Fruit fly (Drosophila melanogaster) whole organism, embryonic: ENCODE measurements around the gene CG14282.

Source experiments
- Aef1 ChIP-seq: fragments of 200-800 bp; sonication (Bioruptor generic); IDR thresholded peaks from 3 replicates; pipeline ENCODE4 v1.3.6; 2022; ENCODE audit warnings: missing biosample characterization, missing genetic modification characterization
- CG10147 ChIP-seq: fragments of 200-800 bp; sonication (Bioruptor generic); optimal IDR thresholded peaks from 2 replicates; lab custom pipeline; 2019; ENCODE audit warnings: missing biosample characterization, mild to moderate bottlenecking, missing genetic modification characterization, moderate library complexity
- CG10366 ChIP-seq: fragments of 200-800 bp; sonication (Bioruptor generic); IDR thresholded peaks from 2 replicates; pipeline ENCODE4 v1.3.6; 2022; ENCODE audit warnings: missing biosample characterization, missing genetic modification characterization
- CG10654 ChIP-seq: fragments of 200-800 bp; sonication (Bioruptor generic); optimal IDR thresholded peaks from 2 replicates; lab custom pipeline; 2016; ENCODE audit warnings: missing biosample characterization, missing genetic modification characterization
- CG11085 ChIP-seq: fragments of 200-800 bp; sonication (Bioruptor generic); IDR thresholded peaks from 2 replicates; pipeline ENCODE4 v1.3.6; 2022; ENCODE audit warnings: missing biosample characterization, missing genetic modification characterization
- CG11093 ChIP-seq: fragments of 200-800 bp; sonication (Bioruptor generic); IDR thresholded peaks from 3 replicates; pipeline ENCODE4 v1.3.6; 2022; ENCODE audit warnings: missing biosample characterization, missing genetic modification characterization
- CG11696 ChIP-seq: fragments of 200-800 bp; sonication (Bioruptor generic); IDR thresholded peaks from 2 replicates; pipeline ENCODE4 v1.3.6; 2022; ENCODE audit warnings: missing biosample characterization, missing genetic modification characterization
- CG13775 ChIP-seq: fragments of 200-800 bp; sonication (Bioruptor generic); optimal IDR thresholded peaks from 3 replicates; lab custom pipeline; 2017; ENCODE audit warnings: missing biosample characterization, mild to moderate bottlenecking, missing genetic modification characterization
- CG14860 ChIP-seq: fragments of 200-800 bp; sonication (Bioruptor generic); IDR thresholded peaks from 3 replicates; pipeline ENCODE4 v1.3.6; 2022; ENCODE audit warnings: missing biosample characterization, missing genetic modification characterization; ENCODE audit not compliant: partially characterized antibody
- CG17328 ChIP-seq: fragments of 200-800 bp; sonication (Bioruptor generic); IDR thresholded peaks from 2 replicates; pipeline ENCODE4 v1.3.6; 2022; ENCODE audit warnings: missing biosample characterization, missing genetic modification characterization
- CG17361 ChIP-seq: fragments of 200-800 bp; sonication (Bioruptor generic); IDR thresholded peaks from 3 replicates; pipeline ENCODE4 v1.3.6; 2022; ENCODE audit warnings: missing biosample characterization, missing genetic modification characterization
- CG17829 ChIP-seq: fragments of 200-800 bp; optimal IDR thresholded peaks from 2 replicates; lab custom pipeline; 2019; ENCODE audit warnings: missing biosample characterization, mild to moderate bottlenecking, missing genetic modification characterization, moderate library complexity
- CG18262 ChIP-seq: fragments of 200-800 bp; optimal IDR thresholded peaks from 3 replicates; lab custom pipeline; 2019; ENCODE audit warnings: missing biosample characterization, mild to moderate bottlenecking, missing genetic modification characterization, moderate library complexity
- CG2120 ChIP-seq: fragments of 200-800 bp; sonication (Bioruptor generic); optimal IDR thresholded peaks from 3 replicates; lab custom pipeline; 2016; ENCODE audit warnings: missing biosample characterization, missing genetic modification characterization
- CG2712 ChIP-seq: fragments of 200-800 bp; optimal IDR thresholded peaks from 3 replicates; lab custom pipeline; 2019; ENCODE audit warnings: missing biosample characterization, mild to moderate bottlenecking, missing genetic modification characterization, moderate library complexity
- CG32532 ChIP-seq: fragments of 200-800 bp; sonication (Bioruptor generic); IDR thresholded peaks from 2 replicates; pipeline ENCODE4 v1.3.6; 2022; ENCODE audit warnings: missing biosample characterization, missing genetic modification characterization
- CG32767 ChIP-seq: fragments of 200-800 bp; sonication (Bioruptor generic); IDR thresholded peaks from 2 replicates; pipeline ENCODE4 v1.3.6; 2022; ENCODE audit warnings: missing biosample characterization, missing genetic modification characterization
- CG34422 ChIP-seq: fragments of 200-800 bp; sonication (Bioruptor generic); IDR thresholded peaks from 3 replicates; pipeline ENCODE4 v1.3.6; 2022; ENCODE audit warnings: missing biosample characterization, missing genetic modification characterization
- CG4404 ChIP-seq: fragments of 200-800 bp; sonication (Bioruptor generic); IDR thresholded peaks from 2 replicates; pipeline ENCODE4 v1.3.6; 2022; ENCODE audit warnings: missing biosample characterization, missing genetic modification characterization
- CG6854 ChIP-seq: fragments of 200-800 bp; sonication (Bioruptor generic); optimal IDR thresholded peaks from 3 replicates; lab custom pipeline; 2017; ENCODE audit warnings: missing biosample characterization, mild to moderate bottlenecking, missing genetic modification characterization
- CG9727 ChIP-seq: fragments of 200-800 bp; sonication (Bioruptor generic); optimal IDR thresholded peaks from 3 replicates; lab custom pipeline; 2017; ENCODE audit warnings: missing biosample characterization, mild to moderate bottlenecking, missing genetic modification characterization
- CG9817 ChIP-seq: fragments of 200-800 bp; sonication (Bioruptor generic); optimal IDR thresholded peaks from 2 replicates; lab custom pipeline; 2018; ENCODE audit warnings: missing biosample characterization, mild to moderate bottlenecking, missing genetic modification characterization, moderate library complexity
- CG9932 ChIP-seq: fragments of 200-800 bp; sonication (Bioruptor generic); IDR thresholded peaks from 2 replicates; pipeline ENCODE4 v1.3.6; 2022; ENCODE audit warnings: missing biosample characterization, missing genetic modification characterization
- Dek ChIP-seq: fragments of 200-800 bp; sonication (Bioruptor generic); optimal IDR thresholded peaks from 3 replicates; lab custom pipeline; 2019; ENCODE audit warnings: missing biosample characterization, mild to moderate bottlenecking, missing genetic modification characterization, moderate library complexity
- Lim3 ChIP-seq: fragments of 200-800 bp; sonication (Bioruptor generic); IDR thresholded peaks from 2 replicates; pipeline ENCODE4 v1.3.6; 2022; ENCODE audit warnings: missing biosample characterization, missing genetic modification characterization
- NFAT ChIP-seq: fragments of 200-800 bp; sonication (Bioruptor generic); IDR thresholded peaks from 2 replicates; pipeline ENCODE4 v1.3.6; 2022; ENCODE audit warnings: missing biosample characterization, missing genetic modification characterization
- Ptx1 ChIP-seq: fragments of 200-800 bp; sonication (Bioruptor generic); IDR thresholded peaks from 2 replicates; pipeline ENCODE4 v1.3.6; 2022; ENCODE audit warnings: missing biosample characterization, missing genetic modification characterization
- Rfx ChIP-seq: fragments of 200-800 bp; sonication (Bioruptor generic); IDR thresholded peaks from 2 replicates; pipeline ENCODE4 v1.3.6; 2022; ENCODE audit warnings: missing biosample characterization, missing genetic modification characterization
- Vsx1 ChIP-seq: fragments of 200-800 bp; sonication (Bioruptor generic); optimal IDR thresholded peaks from 2 replicates; lab custom pipeline; 2017; ENCODE audit warnings: missing biosample characterization, mild to moderate bottlenecking, missing genetic modification characterization, missing genetic modification reagents
- Xbp1 ChIP-seq: fragments of 200-800 bp; sonication (Bioruptor generic); optimal IDR thresholded peaks from 3 replicates; lab custom pipeline; 2016; ENCODE audit warnings: missing biosample characterization, mild to moderate bottlenecking, missing genetic modification characterization
- YL-1 ChIP-seq: fragments of 200-800 bp; sonication (Bioruptor generic); optimal IDR thresholded peaks from 3 replicates; lab custom pipeline; 2017; ENCODE audit warnings: missing biosample characterization, mild to moderate bottlenecking, missing genetic modification characterization
- ara ChIP-seq: fragments of 200-800 bp; sonication (Bioruptor generic); IDR thresholded peaks from 2 replicates; pipeline ENCODE4 v1.3.6; 2022; ENCODE audit warnings: missing biosample characterization, missing genetic modification characterization
- bsh ChIP-seq, 2 experiments: fragments of 200-800 bp; sonication (Bioruptor generic); optimal IDR thresholded peaks; 2 replicates each; lab custom pipeline; 2017 to 2018; ENCODE audit warnings: mild to moderate bottlenecking in 2 of 2, missing biosample characterization in 2 of 2, missing genetic modification characterization in 2 of 2, moderate library complexity in 1 of 2
- disco-r ChIP-seq: fragments of 200-800 bp; sonication (Bioruptor generic); optimal IDR thresholded peaks from 2 replicates; lab custom pipeline; 2016; ENCODE audit warnings: missing biosample characterization, missing genetic modification characterization
- dpn ChIP-seq, 2 experiments: fragments of 200-800 bp; sonication (Bioruptor generic); optimal IDR thresholded peaks; 3 replicates each; lab custom pipeline; 2016; ENCODE audit warnings: missing biosample characterization in 2 of 2, missing genetic modification characterization in 2 of 2
- dysf ChIP-seq: fragments of 200-800 bp; sonication (Bioruptor generic); IDR thresholded peaks from 3 replicates; pipeline ENCODE4 v1.3.6; 2022; ENCODE audit warnings: missing biosample characterization, missing genetic modification characterization
- grau ChIP-seq: fragments of 200-800 bp; optimal IDR thresholded peaks from 3 replicates; lab custom pipeline; 2019; ENCODE audit warnings: missing biosample characterization, mild to moderate bottlenecking, missing genetic modification characterization, moderate library complexity
- gt ChIP-seq: fragments of 200-800 bp; sonication (Bioruptor generic); IDR thresholded peaks from 2 replicates; pipeline ENCODE4 v1.3.6; 2022; ENCODE audit warnings: missing biosample characterization, missing genetic modification characterization
- hb ChIP-seq: fragments of 200-800 bp; sonication (Bioruptor generic); IDR thresholded peaks from 3 replicates; pipeline ENCODE4 v1.3.6; 2022; ENCODE audit warnings: missing biosample characterization, missing genetic modification characterization; ENCODE audit not compliant: partially characterized antibody
- hkb ChIP-seq, 2 experiments: fragments of 200-800 bp in 1 of 2; fragments of >200 bp in 1 of 2; sonication (Bioruptor generic) in 1 of 2; IDR thresholded peaks in 1 of 2; optimal IDR thresholded peaks in 1 of 2; 2 replicates each; pipeline versions ENCODE4 v1.3.6 to Lab custom; 2017 to 2022; ENCODE audit warnings: missing biosample characterization in 1 of 2, missing genetic modification characterization in 1 of 2
- lov ChIP-seq, 2 experiments: fragments of 200-800 bp in 1 of 2; fragments of >200 bp in 1 of 2; sonication (Bioruptor generic) in 1 of 2; IDR thresholded peaks in 1 of 2; optimal IDR thresholded peaks in 1 of 2; 2 replicates in 1 of 2; 3 replicates in 1 of 2; pipeline versions ENCODE4 v1.3.6 to Lab custom; 2017 to 2022; ENCODE audit warnings: missing biosample characterization in 1 of 2, missing genetic modification characterization in 1 of 2
- otp ChIP-seq: fragments of 200-800 bp; sonication (Bioruptor generic); IDR thresholded peaks from 3 replicates; pipeline ENCODE4, ENCODE4 v1.3.6; 2022; ENCODE audit warnings: missing biosample characterization, missing genetic modification characterization
- ranshi ChIP-seq: fragments of 200-800 bp; sonication (Bioruptor generic); IDR thresholded peaks from 2 replicates; pipeline ENCODE4 v1.3.6; 2022; ENCODE audit warnings: missing biosample characterization, missing genetic modification characterization
- sisA ChIP-seq: fragments of 200-800 bp; sonication (Bioruptor generic); IDR thresholded peaks from 2 replicates; pipeline ENCODE4 v1.3.6; 2022; ENCODE audit warnings: missing biosample characterization, missing genetic modification characterization
- slbo ChIP-seq: fragments of 200-800 bp; sonication (Bioruptor generic); IDR thresholded peaks from 2 replicates; pipeline ENCODE4 v1.3.6; 2022; ENCODE audit warnings: missing biosample characterization, missing genetic modification characterization
- sob ChIP-seq: fragments of 200-800 bp; sonication (Bioruptor generic); IDR thresholded peaks from 2 replicates; pipeline ENCODE4 v1.3.6; 2022; ENCODE audit warnings: missing biosample characterization, missing genetic modification characterization
- vvl ChIP-seq: fragments of 200-800 bp; sonication (Bioruptor generic); IDR thresholded peaks from 2 replicates; pipeline ENCODE4 v1.3.6; 2022; ENCODE audit warnings: missing biosample characterization, missing genetic modification characterization

CG14282 gene

dm6 chr3R:19151848-19152787 lies 24.7 kb upstream of the CG14282 start (continued):
- TF ChIP-seq hb (GFP tag; lab: Robert Waterston, UW), result no peak
- peak; percentile 58; the same call in 1 of the 2 replicates for TF ChIP-seq Rfx (GFP tag; lab: Robert Waterston, UW)
- TF ChIP-seq bsh (GFP tag; optimal IDR thresholded peaks at IDR 0.05; lab: Kevin White, UChicago), result peak in 1 of 2 experiments; percentile 33
- TF ChIP-seq CG32767 (GFP tag; lab: Robert Waterston, UW), result no peak
- peak; percentile 41 for TF ChIP-seq CG10366 (GFP tag; lab: Robert Waterston, UW)
- TF ChIP-seq dysf, result peak; percentile 49; the same call in 2 of the 3 replicates
- peak; percentile 43; the same call in 1 of the 2 replicates for TF ChIP-seq CG17328 (GFP tag; lab: Robert Waterston, UW)
- peak; percentile 2 for TF ChIP-seq CG10654
- no peak for TF ChIP-seq hkb (optimal IDR thresholded peaks at IDR 0.05; lab: Kevin White, UChicago)
- TF ChIP-seq hkb (GFP tag; IDR thresholded peaks at IDR 0.05; lab: Robert Waterston, UW), result peak; percentile 59
- no peak for TF ChIP-seq YL-1
- TF ChIP-seq CG2120 (GFP tag; lab: Kevin White, UChicago), result peak; percentile 29
- no peak for TF ChIP-seq CG17829 (tag; lab: Kevin White, UChicago)
- 0 out of 3 replicates have a peak, but pooled peaks have one; percentile 13 for TF ChIP-seq CG11093 (GFP tag; lab: Robert Waterston, UW)
- peak; percentile 16 for TF ChIP-seq CG9727 (GFP tag; lab: Kevin White, UChicago)
- TF ChIP-seq CG4404 (GFP tag; lab: Robert Waterston, UW), result no peak
- TF ChIP-seq Dek (tag; lab: Kevin White, UChicago), result peak; percentile 30
- TF ChIP-seq CG2712 (tag; lab: Kevin White, UChicago), result peak; percentile 17
- no peak for TF ChIP-seq CG6854 (GFP tag; lab: Kevin White, UChicago)
- peak; percentile 66; the same call in 1 of the 2 replicates for TF ChIP-seq CG32532
- TF ChIP-seq CG9932 (GFP tag; lab: Robert Waterston, UW), result peak; percentile 48; the same call in 1 of the 2 replicates
- TF ChIP-seq CG17361 (GFP tag; lab: Robert Waterston, UW), result 0 out of 3 replicates have a peak, but pooled peaks have one; percentile 28
- peak; percentile 78 for TF ChIP-seq vvl (GFP tag; lab: Robert Waterston, UW)
- TF ChIP-seq lov (optimal IDR thresholded peaks at IDR 0.05; lab: Kevin White, UChicago), result no peak
- 0 out of 3 replicates have a peak, but pooled peaks have one; percentile 13 for TF ChIP-seq lov (GFP tag; IDR thresholded peaks at IDR 0.05; lab: Robert Waterston, UW)
- no peak for TF ChIP-seq gt (GFP tag; lab: Robert Waterston, UW)
- peak; percentile 79 for TF ChIP-seq CG11696
- peak; percentile 55 for TF ChIP-seq sob (GFP tag; lab: Robert Waterston, UW)
- peak; percentile 10 for TF ChIP-seq CG18262 (tag; lab: Kevin White, UChicago)
- peak; percentile 47; the same call in 1 of the 2 replicates for TF ChIP-seq sisA (GFP tag; lab: Robert Waterston, UW)
- peak; percentile 47; the same call in 2 of the 3 replicates for TF ChIP-seq CG34422 (GFP tag; lab: Robert Waterston, UW)
- TF ChIP-seq Aef1, result peak; percentile 41; the same call in 1 of the 3 replicates
- TF ChIP-seq CG13775, result no peak
- no peak for TF ChIP-seq CG14860 (GFP tag; lab: Robert Waterston, UW)
- peak; percentile 78 for TF ChIP-seq slbo (GFP tag; lab: Robert Waterston, UW)
- TF ChIP-seq Xbp1, result peak; percentile 25
- TF ChIP-seq Lim3, result no peak
- peak; percentile 35 for TF ChIP-seq CG9817 (tag; lab: Kevin White, UChicago)
- TF ChIP-seq ara (GFP tag; lab: Robert Waterston, UW), result no peak
- TF ChIP-seq Ptx1 (GFP tag; lab: Robert Waterston, UW), result peak; percentile 56
- peak; percentile 27; the same call in 1 of the 2 replicates for TF ChIP-seq ranshi
- TF ChIP-seq otp, result 0 out of 3 replicates have a peak, but pooled peaks have one; percentile 18
- peak; percentile 36 for TF ChIP-seq Vsx1 (GFP tag; lab: Kevin White, UChicago)
- peak; percentile 19 for TF ChIP-seq CG10147 (GFP tag; lab: Kevin White, UChicago)
- 0 out of 2 replicates have a peak, but pooled peaks have one; percentile 34 for TF ChIP-seq CG11085 (GFP tag; lab: Robert Waterston, UW)
- no peak for TF ChIP-seq disco-r
- no peak for TF ChIP-seq dpn (GFP tag; optimal IDR thresholded peaks at IDR 0.05; lab: Kevin White, UChicago)
- peak; percentile 55; the same call in 1 of the 2 replicates for TF ChIP-seq NFAT (GFP tag; lab: Robert Waterston, UW)
- peak; percentile 46 for TF ChIP-seq grau (tag; lab: Kevin White, UChicago)
